Worm (Caenorhabditis elegans): ENCODE data around the gene rpl-37.

Gene rpl-37

DNA sequence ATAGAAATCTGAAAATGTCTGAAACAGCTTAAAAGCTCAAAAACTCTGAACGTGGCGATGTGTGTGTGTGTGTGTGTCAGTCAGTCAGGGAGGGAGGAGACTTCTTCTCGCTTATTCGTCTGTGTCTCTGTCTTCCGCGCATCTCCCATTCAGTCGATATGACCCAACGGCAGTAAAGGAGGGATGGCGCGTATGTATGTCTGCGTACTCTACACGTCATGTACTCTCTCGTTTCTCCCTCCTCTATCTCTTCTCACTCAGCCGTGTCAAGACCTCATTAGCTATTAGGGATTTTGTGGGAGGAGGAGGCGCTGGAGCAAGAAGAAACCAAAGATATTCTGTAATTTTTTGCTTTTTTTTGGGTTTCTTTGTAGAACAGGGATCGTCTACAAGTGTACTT, 3.6 kb downstream of the rpl-37 start (continued):
- peak; percentile 18 for TF ChIP-seq F16B12.6 (tag; optimal IDR thresholded peaks at IDR 0.05)
- TF ChIP-seq unc-30 (tag; optimal IDR thresholded peaks at IDR 0.05): no peak
- peak; percentile 15 for TF ChIP-seq zag-1 (tag; optimal IDR thresholded peaks at IDR 0.05)

DNA sequence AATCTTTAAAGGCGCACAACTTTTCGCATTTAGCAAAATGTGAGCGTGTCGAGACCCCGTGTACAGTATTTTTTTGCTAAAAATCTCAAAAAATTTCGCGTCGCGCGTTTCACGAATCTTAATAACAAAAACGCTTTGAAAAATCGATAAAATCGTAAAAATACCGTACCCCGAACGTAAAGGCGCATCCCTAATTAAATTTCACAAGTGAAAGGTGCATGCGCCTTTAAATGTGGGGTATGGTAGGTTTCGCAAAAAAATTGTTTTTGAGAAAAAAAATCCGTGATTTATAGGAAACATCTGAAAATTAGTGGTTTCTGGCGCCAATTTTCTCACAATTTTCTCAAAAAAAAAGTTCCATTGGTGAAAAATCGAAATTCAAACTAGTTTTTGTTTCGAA, 5.7 kb downstream of the rpl-37 start:
- TF ChIP-seq grh-1 (GFP tag; IDR thresholded peaks at IDR 0.05) (no peak), nhr-47 (tag; optimal IDR thresholded peaks at IDR 0.05) (no peak), ceh-8 (GFP tag; optimal IDR thresholded peaks at IDR 0.05) (no peak), ceh-82 (tag; optimal IDR thresholded peaks at IDR 0.05) (no peak), ets-5 (GFP tag; IDR thresholded peaks at IDR 0.05) (no peak), nhr-19 (GFP tag; conservative IDR thresholded peaks at IDR 0.05) (no peak), Y116A8C.19 (tag; optimal IDR thresholded peaks at IDR 0.05; ENCODE audit: borderline replicate concordance) (no peak), C04F5.9 (tag; optimal IDR thresholded peaks at IDR 0.05) (no peak), F16B12.6 (tag; optimal IDR thresholded peaks at IDR 0.05) (no peak), nhr-11 (tag; optimal IDR thresholded peaks at IDR 0.05) (no peak), C16A3.4 (tag; optimal IDR thresholded peaks at IDR 0.05) (no peak)

- TF ChIP-seq pag-3 (tag; optimal IDR thresholded peaks at IDR 0.05; ENCODE audit: borderline replicate concordance, insufficient read depth) (no peak), fkh-8 (tag; optimal IDR thresholded peaks at IDR 0.05) (peak; percentile 12)
Measured at ce11 chrIII:3537401-3537800, 9.0 kb downstream of the rpl-37 start, which contains the start of gene cfap-20. TSS of gene cfap-20 (minus strand) at chrIII:3537501.

- TF ChIP-seq nhr-20 (tag; optimal IDR thresholded peaks at IDR 0.05): no peak
- TF ChIP-seq fkh-10 (GFP tag; optimal IDR thresholded peaks at IDR 0.05): no peak
- TF ChIP-seq nhr-237 (tag; optimal IDR thresholded peaks at IDR 0.05): no peak
- no peak for TF ChIP-seq jun-1 (tag; optimal IDR thresholded peaks at IDR 0.05)
- TF ChIP-seq xbp-1 (tag; optimal IDR thresholded peaks at IDR 0.05): no peak
- no peak for TF ChIP-seq unc-30 (tag; optimal IDR thresholded peaks at IDR 0.05)
- no peak for TF ChIP-seq ceh-8 (GFP tag; optimal IDR thresholded peaks at IDR 0.05)
- no peak for TF ChIP-seq unc-130 (tag; optimal IDR thresholded peaks at IDR 0.05)
- no peak for TF ChIP-seq elt-2 (tag; optimal IDR thresholded peaks at IDR 0.05)
- no peak for TF ChIP-seq pag-3 (tag; optimal IDR thresholded peaks at IDR 0.05; ENCODE audit: borderline replicate concordance, insufficient read depth)
- TF ChIP-seq Y116A8C.19 (tag; optimal IDR thresholded peaks at IDR 0.05; ENCODE audit: borderline replicate concordance): no peak
- TF ChIP-seq lin-39 (tag; optimal IDR thresholded peaks at IDR 0.05): no peak
- no peak for TF ChIP-seq egl-27 (tag; optimal IDR thresholded peaks at IDR 0.05)
- TF ChIP-seq ceh-88 (GFP tag; IDR thresholded peaks at IDR 0.05): no peak
- TF ChIP-seq efl-3 (GFP tag; optimal IDR thresholded peaks at IDR 0.05): no peak
- TF ChIP-seq swsn-7 (tag; optimal IDR thresholded peaks at IDR 0.05): no peak
- no peak for TF ChIP-seq unc-98 (GFP tag; IDR thresholded peaks at IDR 0.05)
- TF ChIP-seq mef-2 (tag; optimal IDR thresholded peaks at IDR 0.05): no peak
Measured at ce11 chrIII:3539499-3539898, 11.1 kb downstream of the rpl-37 start.

DNA sequence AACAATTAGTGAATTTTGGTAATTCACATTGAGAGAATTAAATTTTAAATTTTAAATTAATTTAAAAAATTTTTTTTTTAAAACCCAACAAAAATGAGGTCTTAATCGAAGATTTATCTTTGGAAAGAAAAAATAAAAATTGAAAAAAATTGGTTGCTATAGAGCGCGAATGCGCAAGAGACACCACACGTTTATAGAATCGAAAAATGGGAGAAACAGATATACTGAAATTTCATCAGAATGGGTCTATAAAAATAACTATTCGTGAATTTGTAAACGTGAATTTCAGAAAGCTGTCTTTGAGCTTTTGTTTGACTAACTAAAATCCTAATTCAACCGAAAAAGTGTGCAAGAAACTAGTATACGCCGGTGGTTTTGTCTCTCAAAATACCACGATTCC, 12.0 kb downstream of the rpl-37 start:
- TF ChIP-seq nhr-19 (GFP tag; conservative IDR thresholded peaks at IDR 0.05): peak; percentile 75
- peak; percentile 24 for TF ChIP-seq fkh-4 (tag; optimal IDR thresholded peaks at IDR 0.05; ENCODE audit: borderline replicate concordance)
- peak; percentile 51 for TF ChIP-seq jun-1 (tag; optimal IDR thresholded peaks at IDR 0.05)
- TF ChIP-seq sptf-1 (tag; optimal IDR thresholded peaks at IDR 0.05): no peak
- TF ChIP-seq unc-98 (GFP tag; IDR thresholded peaks at IDR 0.05): peak; percentile 70
- no peak for TF ChIP-seq grh-1 (GFP tag; IDR thresholded peaks at IDR 0.05)
- peak; percentile 49 for TF ChIP-seq hpl-2 (GFP tag; optimal IDR thresholded peaks at IDR 0.05)
- TF ChIP-seq xbp-1 (tag; optimal IDR thresholded peaks at IDR 0.05): peak; percentile 81
- peak; percentile 85 for TF ChIP-seq pax-3 (tag; optimal IDR thresholded peaks at IDR 0.05)
- peak; percentile 31 for TF ChIP-seq nhr-237 (tag; optimal IDR thresholded peaks at IDR 0.05)
- TF ChIP-seq dpl-1 (GFP tag; optimal IDR thresholded peaks at IDR 0.05): peak; percentile 53 to 64 (median 63)
- peak; percentile 33 for TF ChIP-seq blmp-1 (tag; optimal IDR thresholded peaks at IDR 0.05)
- TF ChIP-seq lin-39 (tag; optimal IDR thresholded peaks at IDR 0.05): no peak
- peak; percentile 78 for TF ChIP-seq lir-3 (tag; optimal IDR thresholded peaks at IDR 0.05; ENCODE audit: poor library complexity)
- peak; percentile 42 for TF ChIP-seq lin-13 (GFP tag; optimal IDR thresholded peaks at IDR 0.05)
- peak; percentile 59 for TF ChIP-seq fos-1 (tag; optimal IDR thresholded peaks at IDR 0.05)
- peak in 1 of 3 experiments; percentile 29 for TF ChIP-seq ceh-82 (tag; optimal IDR thresholded peaks at IDR 0.05)
- TF ChIP-seq swsn-7 (tag; optimal IDR thresholded peaks at IDR 0.05): peak; percentile 71
- peak; percentile 59 to 85 for TF ChIP-seq lin-35 (GFP tag; optimal IDR thresholded peaks at IDR 0.05)
- TF ChIP-seq mep-1 (tag; optimal IDR thresholded peaks at IDR 0.05): peak; percentile 73
- peak; percentile 89 for TF ChIP-seq snu-23 (GFP tag; optimal IDR thresholded peaks at IDR 0.05)
- no peak for TF ChIP-seq mef-2 (tag; optimal IDR thresholded peaks at IDR 0.05)
- TF ChIP-seq nhr-47 (tag; optimal IDR thresholded peaks at IDR 0.05): peak; percentile 85
- peak; percentile 60 for TF ChIP-seq ceh-88 (GFP tag; IDR thresholded peaks at IDR 0.05)
- no peak for TF ChIP-seq nhr-12 (tag; optimal IDR thresholded peaks at IDR 0.05)
- no peak for TF ChIP-seq nhr-76 (tag; optimal IDR thresholded peaks at IDR 0.05)
- TF ChIP-seq C16A3.4 (tag; optimal IDR thresholded peaks at IDR 0.05): peak; percentile 80
